Fruit fly (Drosophila melanogaster): Measurements from ENCODE around the gene acs.
A peak's percentile ranks its signal among the peaks of the same experiment; 100 is the strongest.

Gene acs

DNA sequence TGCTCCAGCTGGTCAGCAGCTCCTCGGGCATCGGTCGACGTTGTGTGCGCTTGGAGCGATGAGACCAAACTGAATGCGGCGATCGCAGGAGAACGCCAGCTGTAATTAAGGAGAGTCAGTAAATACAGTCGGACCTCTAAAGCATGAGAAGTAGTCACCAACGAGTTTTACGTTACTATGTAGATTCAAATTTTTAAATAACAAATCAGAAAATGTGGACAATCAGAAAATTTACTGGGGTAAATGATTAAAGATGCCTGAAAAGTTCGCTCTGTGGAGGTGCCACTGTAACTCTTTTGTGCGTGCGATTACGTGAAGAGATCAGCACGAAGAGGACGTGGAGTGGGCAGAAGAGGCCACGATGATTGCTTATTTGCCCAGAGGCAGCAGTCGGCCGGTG, 8.5 kb upstream of the acs start, which contains the start of gene SCOT (continued):
- TF ChIP-seq CG1647 (GFP tag; optimal IDR thresholded peaks at IDR 0.05) (peak; percentile 18), ham (GFP tag; IDR thresholded peaks at IDR 0.05) (no peak), z (GFP tag; IDR thresholded peaks at IDR 0.05) (no peak), CG6765 (GFP tag; optimal IDR thresholded peaks at IDR 0.05) (no peak), peb (GFP tag; IDR thresholded peaks at IDR 0.05) (peak; percentile 45), gcm (GFP tag; optimal IDR thresholded peaks at IDR 0.05) (no peak), Kr (GFP tag; optimal IDR thresholded peaks at IDR 0.05) (no peak), Doc3 (GFP tag; IDR thresholded peaks at IDR 0.05; ENCODE audit: partially characterized antibody) (no peak), CG1024 (GFP tag; IDR thresholded peaks at IDR 0.05) (peak; percentile 66), kni (GFP tag; optimal IDR thresholded peaks at IDR 0.05) (no peak), sc (optimal IDR thresholded peaks at IDR 0.05) (no peak), sc (GFP tag; optimal IDR thresholded peaks at IDR 0.05) (no peak), CG2875 (GFP tag; optimal IDR thresholded peaks at IDR 0.05) (peak; percentile 69), CG7839 (tag; optimal IDR thresholded peaks at IDR 0.05) (no peak), CG7372 (GFP tag; IDR thresholded peaks at IDR 0.05) (peak; percentile 57; the same call in 1 of the 2 replicates), Awh (GFP tag; IDR thresholded peaks at IDR 0.05) (peak; percentile 82), CG13424 (tag; optimal IDR thresholded peaks at IDR 0.05) (peak; percentile 82), Abd-B (GFP tag; optimal IDR thresholded peaks at IDR 0.05) (peak; percentile 3), CG12769 (tag; optimal IDR thresholded peaks at IDR 0.05) (no peak), CG3995 (GFP tag; optimal IDR thresholded peaks at IDR 0.05) (no peak), CG6791 (GFP tag; IDR thresholded peaks at IDR 0.05; ENCODE audit: partially characterized antibody) (no peak), CG10543 (GFP tag; optimal IDR thresholded peaks at IDR 0.05) (peak; percentile 27), H15 (GFP tag; IDR thresholded peaks at IDR 0.05) (peak; percentile 71; the same call in 2 of the 3 replicates), org-1 (GFP tag; optimal IDR thresholded peaks at IDR 0.05) (peak; percentile 41), esg (GFP tag; conservative IDR thresholded peaks at IDR 0.05) (peak; percentile 81), Oli (tag; optimal IDR thresholded peaks at IDR 0.05) (peak; percentile 81), CG15514 (GFP tag; optimal IDR thresholded peaks at IDR 0.05) (no peak), CG13287 (GFP tag; IDR thresholded peaks at IDR 0.05; ENCODE audit: partially characterized antibody) (no peak), CG30020 (tag; optimal IDR thresholded peaks at IDR 0.05) (no peak), CG31388 (GFP tag; optimal IDR thresholded peaks at IDR 0.05) (no peak), klu (GFP tag; IDR thresholded peaks at IDR 0.05) (peak; percentile 62; the same call in 1 of the 2 replicates), CG8359 (GFP tag; optimal IDR thresholded peaks at IDR 0.05; ENCODE audit: borderline replicate concordance) (no peak), vvl (GFP tag; IDR thresholded peaks at IDR 0.05) (peak; percentile 91), CG4820 (GFP tag; optimal IDR thresholded peaks at IDR 0.05) (peak; percentile 50), PHDP (tag; optimal IDR thresholded peaks at IDR 0.05) (no peak), CG3726 (GFP tag; IDR thresholded peaks at IDR 0.05) (0 out of 3 replicates have a peak, but pooled peaks have one; percentile 50), jing (GFP tag; optimal IDR thresholded peaks at IDR 0.05) (peak; percentile 57), Eip74EF (GFP tag; optimal IDR thresholded peaks at IDR 0.05) (no peak), cwo (GFP tag; optimal IDR thresholded peaks at IDR 0.05) (peak; percentile 8), stwl (tag; optimal IDR thresholded peaks at IDR 0.05) (no peak), chm (GFP tag; IDR thresholded peaks at IDR 0.05) (peak; percentile 69; the same call in 1 of the 2 replicates), HmgD (GFP tag; optimal IDR thresholded peaks at IDR 0.05) (peak; percentile 35), sna (GFP tag; IDR thresholded peaks at IDR 0.05; ENCODE audit: partially characterized antibody) (no peak), CG13296 (GFP tag; optimal IDR thresholded peaks at IDR 0.05) (no peak), tap (tag; optimal IDR thresholded peaks at IDR 0.05) (no peak), CG4282 (GFP tag; optimal IDR thresholded peaks at IDR 0.05) (peak; percentile 57), unpg (GFP tag; optimal IDR thresholded peaks at IDR 0.05) (no peak), CG2116 (GFP tag; optimal IDR thresholded peaks at IDR 0.05) (peak; percentile 10), Ets65A (GFP tag) (peak; percentile 85), luna (GFP tag; optimal IDR thresholded peaks at IDR 0.05) (no peak)

All from whole organism, embryonic.